Fruit fly (Drosophila melanogaster): ENCODE measurements around the gene ND-ASHI.
A peak's percentile ranks its signal among the peaks of the same experiment; 100 is the strongest.

The ND-ASHI gene

dm6 chrX:6687267-6687666 lies 8.3 kb upstream of the ND-ASHI start, which contains the start of gene CG44303:
Gene CG44303, minus strand, starts transcription at chrX:6687420.
- no peak for TF ChIP-seq CG17801 (GFP tag; optimal IDR thresholded peaks at IDR 0.05; ENCODE audit: partially characterized antibody)

- TF ChIP-seq CG17801 (GFP tag; optimal IDR thresholded peaks at IDR 0.05; ENCODE audit: partially characterized antibody), result peak; percentile 50
Observed at dm6 chrX:6683635-6684499, 4.9 kb upstream of the ND-ASHI start, which contains the start of gene Pink1. Gene Pink1, plus strand, starts transcription at chrX:6683798.

- no peak for TF ChIP-seq CG17801 (GFP tag; optimal IDR thresholded peaks at IDR 0.05; ENCODE audit: partially characterized antibody)
Observed at dm6 chrX:6681467-6681866, 2.5 kb upstream of the ND-ASHI start, which contains the start of gene Fum2. Gene Fum2, plus strand, starts transcription at chrX:6681767.

dm6 chrX:6679502-6679810 lies 538 bp upstream of the ND-ASHI start:
- no peak for TF ChIP-seq CG17801 (GFP tag; optimal IDR thresholded peaks at IDR 0.05; ENCODE audit: partially characterized antibody)

dm6 chrX:6677826-6678489 lies 960 bp downstream of the ND-ASHI start, which contains the start of gene Fum1:
Gene Fum1, plus strand, starts transcription at chrX:6678424.
- peak; percentile 58 for TF ChIP-seq CG17801 (GFP tag; optimal IDR thresholded peaks at IDR 0.05; ENCODE audit: partially characterized antibody)

DNA sequence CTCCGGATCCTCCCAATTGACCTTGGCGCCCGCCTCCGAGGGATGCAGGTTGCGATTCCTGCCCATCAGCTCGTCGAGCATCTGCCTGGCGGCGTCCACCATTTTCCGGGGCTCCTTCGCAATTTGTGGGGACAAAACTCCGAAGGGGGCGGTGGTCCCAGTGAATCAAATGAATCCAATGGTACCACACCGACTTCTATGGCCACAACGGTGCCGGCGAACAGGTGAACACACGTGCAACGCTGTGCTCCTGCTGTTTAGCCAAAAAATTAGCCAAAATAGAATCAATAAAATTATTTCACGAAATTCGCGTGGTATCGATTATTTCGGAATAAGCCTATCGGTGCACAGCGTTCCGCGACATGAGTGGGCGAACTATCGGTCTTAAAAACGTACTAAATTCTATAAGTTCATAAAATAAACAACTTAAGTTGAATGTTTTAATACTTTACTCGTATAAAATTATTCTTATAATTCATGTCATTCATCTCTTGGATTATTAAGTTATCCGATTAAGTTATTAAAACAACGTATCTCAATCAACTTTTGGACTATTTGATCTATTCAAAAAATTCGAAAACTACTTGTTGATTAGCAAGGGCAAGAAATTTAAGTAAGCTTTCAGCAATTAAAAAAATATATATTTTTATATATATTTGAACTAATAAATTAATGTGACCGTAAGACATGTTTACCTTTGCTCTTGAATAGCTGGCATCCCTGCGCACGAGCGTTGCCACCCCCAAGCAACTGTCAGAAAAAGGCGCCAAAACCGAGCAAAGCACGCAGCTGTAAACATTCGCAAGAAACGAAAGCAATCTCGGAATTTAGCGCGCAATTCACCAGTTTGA lies 5.1 kb downstream of the ND-ASHI start, which contains the start of the genes CG3198 and Mcm6:
CG3198 (minus strand) TSS at position 337 of the 851 bp plus-strand sequence.
Mcm6 (plus strand) TSS at position 751 of the 851 bp plus-strand sequence.
- TF ChIP-seq CG17801 (GFP tag; optimal IDR thresholded peaks at IDR 0.05; ENCODE audit: partially characterized antibody), result no peak

- no peak for TF ChIP-seq CG17801 (GFP tag; optimal IDR thresholded peaks at IDR 0.05; ENCODE audit: partially characterized antibody)
Observed at dm6 chrX:6663976-6664375, 14.9 kb downstream of the ND-ASHI start.

DNA sequence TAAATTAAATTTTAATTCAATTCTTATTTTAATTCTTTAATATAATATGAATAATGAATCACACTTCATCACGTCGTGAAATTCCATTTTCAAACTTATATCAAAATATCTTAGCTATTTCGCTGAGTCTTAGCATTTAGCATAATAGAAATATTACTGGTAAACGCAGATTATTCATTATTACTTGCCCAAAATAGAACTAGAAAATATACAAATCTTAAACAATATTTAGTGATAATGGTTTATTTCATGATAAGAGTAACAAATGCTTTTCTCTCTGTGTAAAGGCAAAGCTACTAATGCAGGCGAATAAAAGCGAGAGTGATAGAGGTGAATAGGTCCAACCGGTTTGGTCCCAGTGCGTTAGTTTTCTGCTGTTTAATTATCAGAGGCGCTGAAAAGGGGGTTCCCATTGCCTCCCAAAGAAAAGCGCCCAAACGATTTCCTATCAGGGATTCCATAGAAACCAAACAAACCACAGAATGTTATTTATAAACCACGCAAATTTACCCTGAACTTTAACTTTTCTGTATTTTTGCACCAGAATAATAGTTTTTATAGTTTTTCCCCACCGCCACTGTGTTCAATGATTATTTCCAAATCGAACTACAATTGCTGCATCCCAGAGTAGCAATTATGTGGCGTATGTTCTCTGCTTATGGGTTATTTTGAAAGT lies 15.9 kb downstream of the ND-ASHI start:
- TF ChIP-seq CG17801 (GFP tag; optimal IDR thresholded peaks at IDR 0.05; ENCODE audit: partially characterized antibody), result no peak

- no peak for TF ChIP-seq CG17801 (GFP tag; optimal IDR thresholded peaks at IDR 0.05; ENCODE audit: partially characterized antibody)
Observed at dm6 chrX:6662378-6662777, 16.5 kb downstream of the ND-ASHI start.

dm6 chrX:6661880-6662279 lies 17.0 kb downstream of the ND-ASHI start:
- no peak for TF ChIP-seq CG17801 (GFP tag; optimal IDR thresholded peaks at IDR 0.05; ENCODE audit: partially characterized antibody)

DNA sequence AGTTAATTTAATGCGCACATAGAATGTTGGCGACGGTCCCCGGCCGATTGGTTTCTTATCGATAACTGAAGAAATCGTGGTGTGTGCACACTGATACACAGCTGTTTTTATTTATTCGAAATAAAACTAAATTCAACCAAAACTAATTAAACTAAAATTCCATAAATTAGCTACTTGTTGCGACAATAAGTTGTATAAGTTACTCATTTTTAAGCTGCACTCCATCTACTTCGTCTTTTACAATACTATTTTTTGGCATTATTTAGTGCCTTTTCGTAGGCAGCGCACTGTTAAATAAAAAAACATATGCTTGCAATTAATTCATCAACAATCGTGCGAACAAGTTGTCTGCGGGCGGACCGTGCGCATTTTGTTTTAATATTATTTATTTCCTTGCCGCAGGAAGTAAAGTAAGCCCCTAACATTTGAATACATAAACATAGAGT lies 17.5 kb downstream of the ND-ASHI start, which contains the start of the genes CG3224 and Ctr1A:
CG3224 (minus strand) TSS at position 71 of the 446 bp plus-strand sequence.
Ctr1A (plus strand) TSS at position 256 of the 446 bp plus-strand sequence.
- no peak for TF ChIP-seq CG17801 (GFP tag; optimal IDR thresholded peaks at IDR 0.05; ENCODE audit: partially characterized antibody)

dm6 chrX:6659919-6660318 lies 19.0 kb downstream of the ND-ASHI start:
- no peak for TF ChIP-seq CG17801 (GFP tag; optimal IDR thresholded peaks at IDR 0.05; ENCODE audit: partially characterized antibody)

- peak; percentile 78 for TF ChIP-seq CG17801 (GFP tag; optimal IDR thresholded peaks at IDR 0.05; ENCODE audit: partially characterized antibody)
Observed at dm6 chrX:6656626-6657558, 22.0 kb downstream of the ND-ASHI start.

Data from ovary, adult (tissue).